Fruit fly (Drosophila melanogaster): ENCODE results near the gene Grip75.

DNA sequence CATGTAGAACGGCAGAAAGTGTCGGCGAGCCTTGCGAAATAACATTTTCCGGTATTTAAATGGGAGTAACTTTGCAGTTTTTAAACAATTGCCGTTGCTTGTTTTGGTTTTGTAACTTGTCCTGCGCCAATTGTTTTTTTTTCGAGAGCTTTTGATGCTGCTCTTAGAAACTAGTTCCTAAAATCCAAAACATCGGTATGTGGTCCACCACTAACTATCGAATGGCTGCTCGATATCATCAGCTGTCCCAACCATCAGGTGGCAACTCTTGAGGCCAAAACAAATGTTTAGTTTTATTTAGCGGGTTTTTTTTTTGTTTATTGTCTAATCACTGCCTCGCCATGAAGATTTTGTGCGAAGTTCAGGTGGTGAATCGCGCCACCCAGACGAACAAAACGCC lies 34.0 kb downstream of the Grip75 start, which contains the start of the genes Fatp1 and Lrr47:
- no peak for TF ChIP-seq h (optimal IDR thresholded peaks at IDR 0.05)
- TF ChIP-seq Myc (optimal IDR thresholded peaks at IDR 0.05), result no peak
- no peak for TF ChIP-seq ttk (optimal IDR thresholded peaks at IDR 0.05)
- no peak for TF ChIP-seq Sin3A (optimal IDR thresholded peaks at IDR 0.05)
- TF ChIP-seq psq (optimal IDR thresholded peaks at IDR 0.05), result no peak
